Worm (Caenorhabditis elegans): Measurements from ENCODE around the gene lron-14.

ce11 chrIV:9535105-9535504, 31.3 kb downstream of the lron-14 start:
- TF ChIP-seq him-1 (tag; optimal IDR thresholded peaks at IDR 0.05), result no peak
- TF ChIP-seq W03F9.2 (tag; optimal IDR thresholded peaks at IDR 0.05), result no peak

Measured in whole organism, L4/young adult.